Worm (Caenorhabditis elegans): ENCODE data around the gene eef-1B.1.

eef-1B.1 gene

DNA sequence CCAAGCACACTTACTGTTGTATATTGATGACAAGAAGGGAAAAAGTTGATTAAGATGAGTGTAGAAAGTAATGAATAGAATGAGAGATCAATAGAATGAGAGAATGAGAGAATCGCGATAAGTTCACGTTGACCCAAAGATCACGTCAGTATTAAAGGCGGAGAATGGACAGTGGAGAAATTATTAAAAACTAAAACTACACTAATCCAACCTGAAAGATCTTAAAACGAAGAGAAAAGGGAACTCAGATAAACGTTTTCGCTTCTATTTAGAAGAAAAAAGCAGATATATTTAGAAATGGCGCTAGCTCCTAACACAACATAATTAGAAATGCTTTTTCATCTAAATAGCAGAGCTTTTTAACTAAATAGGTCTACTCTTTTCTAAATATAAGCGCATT lies 20.0 kb downstream of the eef-1B.1 start, which contains the start of gene let-754:
Gene let-754 (minus strand): TSS at position 101 of the 400 bp plus-strand sequence.
- TF ChIP-seq ref-1 (GFP tag; conservative IDR thresholded peaks at IDR 0.05): no peak
- TF ChIP-seq ztf-23 (GFP tag; IDR thresholded peaks at IDR 0.05): no peak
- no peak for TF ChIP-seq tab-1 (GFP tag; IDR thresholded peaks at IDR 0.05)
- TF ChIP-seq med-1 (GFP tag; optimal IDR thresholded peaks at IDR 0.05; ENCODE audit: insufficient read depth): no peak
- TF ChIP-seq flt-1 (GFP tag; IDR thresholded peaks at IDR 0.05): no peak
- no peak for TF ChIP-seq ztf-29 (GFP tag; IDR thresholded peaks at IDR 0.05)
- TF ChIP-seq T22C8.4 (GFP tag; IDR thresholded peaks at IDR 0.05): no peak
- TF ChIP-seq klf-2 (GFP tag; conservative IDR thresholded peaks at IDR 0.05): no peak
- no peak for TF ChIP-seq cog-1 (tag; optimal IDR thresholded peaks at IDR 0.05)

DNA sequence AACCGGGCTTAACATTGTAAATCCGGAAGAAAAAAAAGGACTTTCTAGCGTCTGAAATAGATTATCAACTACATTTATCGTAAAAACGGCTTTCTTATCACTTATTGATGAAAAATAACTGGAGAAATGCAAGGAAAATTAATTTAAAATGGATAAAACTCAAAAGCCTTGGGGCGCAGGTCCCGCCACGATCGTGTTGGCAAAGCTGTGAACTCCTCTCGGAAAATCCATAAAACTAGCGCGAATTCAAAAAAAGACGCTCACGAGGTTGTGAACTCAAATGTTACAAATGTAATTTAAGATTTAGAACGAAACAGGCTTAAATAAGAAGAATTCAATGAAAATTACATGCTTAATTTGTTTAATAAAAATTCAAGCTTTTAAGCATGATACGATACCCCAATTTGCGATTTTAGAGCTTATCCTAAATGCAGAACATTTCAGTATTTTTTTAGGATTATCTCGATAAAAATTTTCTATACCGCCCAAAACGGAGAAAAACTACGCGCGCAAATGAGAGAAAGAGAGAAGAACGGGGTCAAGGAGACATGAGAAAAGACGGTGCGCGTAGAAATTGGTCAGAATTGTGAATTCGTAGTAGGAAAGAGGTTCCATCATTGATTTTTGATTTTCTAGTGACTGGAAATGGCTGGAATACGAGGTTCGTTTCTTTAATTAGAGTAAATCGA lies 21.0 kb downstream of the eef-1B.1 start, which contains the start of gene C29E4.15:
Gene C29E4.15 (plus strand): TSS at position 547 of the 689 bp plus-strand sequence.
- TF ChIP-seq T22C8.4 (GFP tag; IDR thresholded peaks at IDR 0.05) (no peak), ztf-29 (GFP tag; IDR thresholded peaks at IDR 0.05) (no peak), ref-1 (GFP tag; conservative IDR thresholded peaks at IDR 0.05) (no peak), med-1 (GFP tag; optimal IDR thresholded peaks at IDR 0.05; ENCODE audit: insufficient read depth) (no peak), ztf-23 (GFP tag; IDR thresholded peaks at IDR 0.05) (no peak), cog-1 (tag; optimal IDR thresholded peaks at IDR 0.05) (no peak), klf-2 (GFP tag; conservative IDR thresholded peaks at IDR 0.05) (no peak), flt-1 (GFP tag; IDR thresholded peaks at IDR 0.05) (no peak), tab-1 (GFP tag; IDR thresholded peaks at IDR 0.05) (no peak)

DNA sequence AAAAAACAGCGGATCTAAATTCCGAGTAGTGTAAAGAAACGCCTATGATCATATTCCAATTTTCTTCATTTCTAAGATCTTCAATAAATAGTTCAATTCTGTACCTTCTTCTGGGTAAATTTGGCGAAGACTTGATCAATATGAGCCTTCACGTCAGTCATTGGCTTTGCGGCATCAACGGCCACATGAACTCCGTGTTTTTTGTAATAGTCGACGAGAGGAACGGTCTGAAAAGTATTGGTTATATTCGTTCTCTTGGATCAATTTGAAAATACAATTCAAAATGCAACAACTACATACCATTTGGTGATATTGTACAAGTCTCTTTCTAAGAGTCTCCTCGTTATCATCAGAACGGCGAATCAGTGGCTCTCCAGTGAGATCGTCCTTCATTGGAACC lies 22.7 kb downstream of the eef-1B.1 start:
- TF ChIP-seq T22C8.4 (GFP tag; IDR thresholded peaks at IDR 0.05): no peak
- TF ChIP-seq med-1 (GFP tag; optimal IDR thresholded peaks at IDR 0.05; ENCODE audit: insufficient read depth): no peak
- TF ChIP-seq cog-1 (tag; optimal IDR thresholded peaks at IDR 0.05): no peak
- no peak for TF ChIP-seq tab-1 (GFP tag; IDR thresholded peaks at IDR 0.05)
- TF ChIP-seq klf-2 (GFP tag; conservative IDR thresholded peaks at IDR 0.05): no peak
- TF ChIP-seq ztf-23 (GFP tag; IDR thresholded peaks at IDR 0.05): no peak
- no peak for TF ChIP-seq ref-1 (GFP tag; conservative IDR thresholded peaks at IDR 0.05)
- TF ChIP-seq ztf-29 (GFP tag; IDR thresholded peaks at IDR 0.05): no peak
- no peak for TF ChIP-seq flt-1 (GFP tag; IDR thresholded peaks at IDR 0.05)

DNA sequence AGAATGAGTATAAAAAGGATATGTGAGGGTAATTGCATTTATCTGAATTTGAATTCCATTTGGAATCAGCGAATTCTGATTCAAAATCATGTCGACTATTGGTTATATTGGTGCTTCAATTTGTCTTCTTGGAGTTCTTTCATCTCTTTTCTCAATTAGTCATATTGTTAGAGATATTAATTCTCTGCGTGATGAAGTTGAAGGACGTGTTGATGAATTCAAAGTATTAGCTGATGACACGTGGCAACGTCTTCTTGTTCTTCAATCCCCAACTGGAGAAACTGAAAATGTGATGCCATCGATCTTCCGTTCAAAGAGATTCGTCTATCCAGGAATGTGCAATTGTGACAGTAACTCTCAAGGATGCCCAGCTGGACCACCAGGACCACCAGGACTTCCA lies 24.4 kb downstream of the eef-1B.1 start, which contains the start of gene col-90:
Gene col-90 (plus strand): TSS at position 37 of the 400 bp plus-strand sequence.
- TF ChIP-seq ztf-23 (GFP tag; IDR thresholded peaks at IDR 0.05) (no peak), ref-1 (GFP tag; conservative IDR thresholded peaks at IDR 0.05) (no peak), flt-1 (GFP tag; IDR thresholded peaks at IDR 0.05) (no peak), cog-1 (tag; optimal IDR thresholded peaks at IDR 0.05) (no peak), med-1 (GFP tag; optimal IDR thresholded peaks at IDR 0.05; ENCODE audit: insufficient read depth) (no peak), ztf-29 (GFP tag; IDR thresholded peaks at IDR 0.05) (no peak), T22C8.4 (GFP tag; IDR thresholded peaks at IDR 0.05) (no peak), klf-2 (GFP tag; conservative IDR thresholded peaks at IDR 0.05) (no peak), tab-1 (GFP tag; IDR thresholded peaks at IDR 0.05) (no peak)

DNA sequence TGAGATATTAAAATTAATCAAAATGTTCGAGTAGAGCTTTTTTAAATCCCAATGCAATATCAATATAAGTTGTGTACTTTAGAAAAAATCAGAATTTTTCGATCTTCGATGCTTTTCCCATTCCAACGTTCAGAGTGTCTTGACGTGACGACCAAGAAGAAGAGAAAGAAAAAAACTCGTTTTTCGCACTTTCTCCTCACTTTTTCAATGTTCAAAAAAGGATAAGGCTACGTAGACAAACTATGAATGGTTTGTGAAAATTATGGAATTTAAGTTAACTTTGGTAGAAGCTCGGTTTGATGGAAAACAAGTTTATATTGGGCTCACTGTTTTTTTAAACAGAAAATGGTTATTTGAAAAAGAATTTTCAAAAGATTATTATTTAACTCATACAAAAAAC lies 25.5 kb downstream of the eef-1B.1 start:
- TF ChIP-seq cog-1 (tag; optimal IDR thresholded peaks at IDR 0.05): no peak
- no peak for TF ChIP-seq T22C8.4 (GFP tag; IDR thresholded peaks at IDR 0.05)
- TF ChIP-seq tab-1 (GFP tag; IDR thresholded peaks at IDR 0.05): no peak
- TF ChIP-seq ztf-23 (GFP tag; IDR thresholded peaks at IDR 0.05): no peak
- no peak for TF ChIP-seq ztf-29 (GFP tag; IDR thresholded peaks at IDR 0.05)
- no peak for TF ChIP-seq ref-1 (GFP tag; conservative IDR thresholded peaks at IDR 0.05)
- no peak for TF ChIP-seq klf-2 (GFP tag; conservative IDR thresholded peaks at IDR 0.05)
- no peak for TF ChIP-seq flt-1 (GFP tag; IDR thresholded peaks at IDR 0.05)
- no peak for TF ChIP-seq med-1 (GFP tag; optimal IDR thresholded peaks at IDR 0.05; ENCODE audit: insufficient read depth)

DNA sequence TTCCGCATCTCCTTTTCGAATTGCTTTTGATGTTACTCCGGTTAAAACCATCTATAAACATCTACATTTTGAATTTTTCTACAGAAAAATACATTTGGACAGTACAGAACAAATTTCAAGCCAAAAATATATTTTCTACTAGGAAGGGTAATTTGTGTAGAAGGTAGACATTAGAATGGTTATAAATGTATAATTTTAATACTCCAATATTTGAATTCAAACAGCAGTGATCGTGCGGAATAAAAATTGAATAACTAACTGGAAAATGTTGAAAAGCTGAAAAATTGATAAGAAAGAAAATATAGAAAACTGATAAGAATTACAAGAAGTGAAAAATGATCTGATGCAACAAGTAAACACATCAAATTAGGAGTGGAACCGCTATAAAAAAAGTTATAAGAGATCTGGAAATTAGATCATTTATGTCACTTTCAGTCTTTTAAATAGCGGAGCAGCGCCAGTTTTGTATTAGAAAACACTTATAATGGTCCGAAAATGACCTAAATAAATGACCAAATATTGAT lies 26.2 kb downstream of the eef-1B.1 start, which contains the start of gene gsto-1:
Gene gsto-1 (minus strand): TSS at position 51 of the 524 bp plus-strand sequence.
- TF ChIP-seq klf-2 (GFP tag; conservative IDR thresholded peaks at IDR 0.05): no peak
- no peak for TF ChIP-seq flt-1 (GFP tag; IDR thresholded peaks at IDR 0.05)
- no peak for TF ChIP-seq ref-1 (GFP tag; conservative IDR thresholded peaks at IDR 0.05)
- no peak for TF ChIP-seq cog-1 (tag; optimal IDR thresholded peaks at IDR 0.05)
- TF ChIP-seq tab-1 (GFP tag; IDR thresholded peaks at IDR 0.05): no peak
- TF ChIP-seq ztf-29 (GFP tag; IDR thresholded peaks at IDR 0.05): no peak
- TF ChIP-seq ztf-23 (GFP tag; IDR thresholded peaks at IDR 0.05): no peak
- no peak for TF ChIP-seq T22C8.4 (GFP tag; IDR thresholded peaks at IDR 0.05)
- no peak for TF ChIP-seq med-1 (GFP tag; optimal IDR thresholded peaks at IDR 0.05; ENCODE audit: insufficient read depth)

DNA sequence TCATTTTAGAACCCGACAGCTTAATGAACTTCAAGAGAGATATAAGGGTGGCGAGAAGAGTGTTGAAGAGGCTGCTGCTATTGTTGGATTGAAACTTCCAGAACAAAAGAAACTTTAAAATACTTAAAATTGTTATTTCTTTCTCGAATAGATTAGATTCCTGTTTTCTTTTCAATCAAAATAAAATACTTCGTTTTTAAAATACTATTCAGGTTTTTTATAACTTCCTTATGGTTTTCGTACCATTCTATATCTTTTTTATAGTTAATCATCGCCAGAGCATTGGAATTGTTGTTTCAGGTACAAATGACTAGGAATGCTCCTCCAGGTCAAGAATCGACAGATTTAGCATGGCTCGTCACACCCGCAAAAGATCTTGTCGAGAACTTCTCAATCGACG lies 31.8 kb downstream of the eef-1B.1 start, which contains the start of gene kle-2:
Gene kle-2 (plus strand): TSS at position 301 of the 400 bp plus-strand sequence.
- TF ChIP-seq ztf-23 (GFP tag; IDR thresholded peaks at IDR 0.05): no peak
- TF ChIP-seq ztf-29 (GFP tag; IDR thresholded peaks at IDR 0.05): no peak
- TF ChIP-seq klf-2 (GFP tag; conservative IDR thresholded peaks at IDR 0.05): no peak
- no peak for TF ChIP-seq flt-1 (GFP tag; IDR thresholded peaks at IDR 0.05)
- no peak for TF ChIP-seq cog-1 (tag; optimal IDR thresholded peaks at IDR 0.05)
- TF ChIP-seq ref-1 (GFP tag; conservative IDR thresholded peaks at IDR 0.05): no peak
- no peak for TF ChIP-seq med-1 (GFP tag; optimal IDR thresholded peaks at IDR 0.05; ENCODE audit: insufficient read depth)
- no peak for TF ChIP-seq tab-1 (GFP tag; IDR thresholded peaks at IDR 0.05)
- no peak for TF ChIP-seq T22C8.4 (GFP tag; IDR thresholded peaks at IDR 0.05)

DNA sequence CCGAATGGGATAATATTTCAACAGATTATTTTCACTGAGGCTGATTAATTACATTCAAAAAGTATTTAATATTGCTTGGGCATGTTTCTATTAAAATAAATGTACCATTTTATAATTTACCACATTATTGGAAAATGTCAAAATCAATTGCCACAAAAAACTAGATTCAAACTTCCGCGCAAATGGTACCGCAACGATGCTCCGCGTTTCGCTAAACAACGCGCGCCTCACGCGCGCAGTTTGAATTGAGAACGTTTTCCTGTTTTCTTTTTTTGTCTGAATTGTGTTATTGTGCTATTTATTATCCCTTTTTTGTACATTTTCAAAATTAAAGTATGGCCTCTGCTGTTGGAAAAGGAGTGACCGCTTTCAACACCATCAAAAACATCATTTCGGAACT lies 32.4 kb downstream of the eef-1B.1 start, which contains the start of gene C29E4.12:
Gene C29E4.12 (plus strand): TSS at position 333 of the 400 bp plus-strand sequence.
- no peak for TF ChIP-seq flt-1 (GFP tag; IDR thresholded peaks at IDR 0.05)
- TF ChIP-seq ref-1 (GFP tag; conservative IDR thresholded peaks at IDR 0.05): no peak
- TF ChIP-seq med-1 (GFP tag; optimal IDR thresholded peaks at IDR 0.05; ENCODE audit: insufficient read depth): no peak
- no peak for TF ChIP-seq tab-1 (GFP tag; IDR thresholded peaks at IDR 0.05)
- no peak for TF ChIP-seq ztf-29 (GFP tag; IDR thresholded peaks at IDR 0.05)
- TF ChIP-seq T22C8.4 (GFP tag; IDR thresholded peaks at IDR 0.05): no peak

DNA sequence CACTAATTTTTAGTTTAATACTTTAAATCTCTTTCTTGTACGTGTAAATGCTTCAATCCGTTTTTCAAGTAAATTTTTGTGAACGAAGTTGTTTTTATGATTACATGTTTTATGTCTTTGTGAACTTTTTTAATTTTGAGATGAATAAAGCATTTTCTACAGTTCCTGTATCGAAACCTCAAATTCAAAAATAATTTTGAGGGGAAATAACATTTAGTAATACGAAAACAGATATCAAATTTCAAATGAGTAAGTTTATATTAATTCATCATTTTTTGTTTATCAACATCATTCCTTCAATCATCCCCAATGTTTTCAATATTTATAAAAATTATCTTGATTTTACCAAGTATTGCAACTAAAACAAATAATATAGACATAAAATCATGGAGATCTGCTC lies 35.6 kb downstream of the eef-1B.1 start, which contains the start of gene C29E4.10:
Gene C29E4.10 (plus strand): TSS at position 301 of the 400 bp plus-strand sequence.
- TF ChIP-seq T22C8.4 (GFP tag; IDR thresholded peaks at IDR 0.05) (no peak), cog-1 (tag; optimal IDR thresholded peaks at IDR 0.05) (no peak), ztf-29 (GFP tag; IDR thresholded peaks at IDR 0.05) (no peak), flt-1 (GFP tag; IDR thresholded peaks at IDR 0.05) (no peak)
